Worm (Caenorhabditis elegans): ENCODE results near the gene Y37D8A.25.

ce11 chrIII:12785427-12785826 lies 34.6 kb downstream of the Y37D8A.25 start:
- TF ChIP-seq nhr-76 (tag; optimal IDR thresholded peaks at IDR 0.05) (no peak), R02D3.7 (tag; optimal IDR thresholded peaks at IDR 0.05) (no peak), egl-27 (tag; optimal IDR thresholded peaks at IDR 0.05) (no peak), Y5F2A.4 (GFP tag; optimal IDR thresholded peaks at IDR 0.05) (no peak), mep-1 (tag; optimal IDR thresholded peaks at IDR 0.05) (no peak), unc-39 (tag; optimal IDR thresholded peaks at IDR 0.05) (no peak), ceh-32 (tag; optimal IDR thresholded peaks at IDR 0.05; ENCODE audit: poor library complexity) (no peak), ceh-20 (GFP tag; IDR thresholded peaks at IDR 0.05) (no peak), ctbp-1 (GFP tag; IDR thresholded peaks at IDR 0.05) (no peak)
